Worm (Caenorhabditis elegans): ENCODE results near the gene C01G6.2.

Gene C01G6.2

ce11 chrII:9284358-9285170, 17.7 kb downstream of the C01G6.2 start:
- peak; percentile 23 for TF ChIP-seq nhr-6 (tag; optimal IDR thresholded peaks at IDR 0.05)
- TF ChIP-seq nhr-11 (tag; optimal IDR thresholded peaks at IDR 0.05): no peak
- peak; percentile 44 for TF ChIP-seq sma-9 (GFP tag; optimal IDR thresholded peaks at IDR 0.05)
- no peak for TF ChIP-seq sma-9 (tag; optimal IDR thresholded peaks at IDR 0.05)
- peak; percentile 62 for TF ChIP-seq ama-1 (optimal IDR thresholded peaks at IDR 0.05)
- TF ChIP-seq fos-1 (tag; optimal IDR thresholded peaks at IDR 0.05): peak; percentile 49
- TF ChIP-seq nhr-129 (tag; optimal IDR thresholded peaks at IDR 0.05): peak; percentile 13
- peak; percentile 51 for TF ChIP-seq skn-1 (tag; optimal IDR thresholded peaks at IDR 0.05)
- TF ChIP-seq peb-1 (tag; optimal IDR thresholded peaks at IDR 0.05): peak; percentile 56
- TF ChIP-seq snpc-4 (tag; optimal IDR thresholded peaks at IDR 0.05): no peak
- no peak for TF ChIP-seq R02D3.7 (tag; optimal IDR thresholded peaks at IDR 0.05)
- no peak for TF ChIP-seq nhr-23 (tag; optimal IDR thresholded peaks at IDR 0.05)
- TF ChIP-seq crh-2 (tag; optimal IDR thresholded peaks at IDR 0.05): peak; percentile 32
- no peak for TF ChIP-seq alr-1 (tag; optimal IDR thresholded peaks at IDR 0.05)
- TF ChIP-seq F13H6.1 (tag; optimal IDR thresholded peaks at IDR 0.05): peak; percentile 45

DNA sequence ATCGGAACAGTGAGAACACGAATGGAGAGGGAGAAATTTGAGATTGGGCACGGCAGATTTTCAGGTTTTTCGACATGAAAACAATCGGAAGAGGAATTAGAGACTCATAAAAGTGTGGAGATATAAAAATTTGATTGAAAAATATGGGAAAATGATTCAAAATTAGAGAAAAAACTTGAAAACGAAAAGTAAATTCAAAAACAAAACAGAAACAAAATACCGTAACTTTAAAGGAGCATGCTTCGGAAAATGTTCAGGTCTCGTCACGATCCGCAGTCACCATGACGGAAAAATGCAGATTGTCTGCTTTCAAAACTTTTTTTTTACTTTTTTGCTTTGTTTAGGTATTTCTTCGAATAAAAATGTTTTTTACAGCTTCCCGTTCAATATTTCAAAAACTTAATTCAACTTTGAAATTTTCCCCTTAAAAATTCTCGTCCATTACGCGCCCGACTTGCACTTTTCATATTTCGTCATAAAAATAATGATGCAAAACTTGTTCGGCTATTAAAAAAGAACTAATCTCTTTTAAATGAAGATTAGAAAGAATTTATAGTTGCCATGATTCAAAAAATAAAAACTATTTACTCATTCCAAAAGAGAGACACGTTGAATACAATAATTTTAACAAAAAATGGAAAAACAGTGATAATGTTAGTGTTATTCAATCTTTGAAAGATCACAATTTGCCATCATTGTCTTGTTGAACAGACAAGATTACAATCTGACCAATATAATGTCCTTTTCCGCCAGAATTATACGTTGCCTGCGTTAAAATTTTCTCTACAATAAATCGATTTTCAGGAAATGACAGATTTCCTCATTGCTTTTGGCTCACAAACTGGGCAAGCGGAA, 18.5 kb downstream of the C01G6.2 start, which contains the start of gene mtrr-1:
TSS of gene mtrr-1 (plus strand) at position 805 of the 855 bp plus-strand sequence.
- TF ChIP-seq C34F6.9 (tag; optimal IDR thresholded peaks at IDR 0.05) (peak; percentile 2), ZK546.5 (tag; optimal IDR thresholded peaks at IDR 0.05) (no peak), ztf-4 (tag; optimal IDR thresholded peaks at IDR 0.05) (peak; percentile 52), lin-39 (tag; optimal IDR thresholded peaks at IDR 0.05) (no peak), lsy-2 (tag; optimal IDR thresholded peaks at IDR 0.05) (peak in 1 of 2 experiments; percentile 86), nhr-25 (tag; optimal IDR thresholded peaks at IDR 0.05) (peak; percentile 3), dmd-4 (tag; optimal IDR thresholded peaks at IDR 0.05) (no peak), crh-2 (tag; optimal IDR thresholded peaks at IDR 0.05) (peak; percentile 30), fos-1 (tag; optimal IDR thresholded peaks at IDR 0.05) (peak; percentile 6), ama-1 (optimal IDR thresholded peaks at IDR 0.05) (peak; percentile 58), lin-13 (GFP tag; optimal IDR thresholded peaks at IDR 0.05) (peak; percentile 11), sma-9 (GFP tag; optimal IDR thresholded peaks at IDR 0.05) (peak; percentile 53), sma-9 (tag; optimal IDR thresholded peaks at IDR 0.05) (no peak), ztf-1 (GFP tag; conservative IDR thresholded peaks at IDR 0.05) (no peak), mab-5 (tag; optimal IDR thresholded peaks at IDR 0.05) (peak; percentile 48), nhr-11 (tag; optimal IDR thresholded peaks at IDR 0.05) (no peak), unc-55 (GFP tag; optimal IDR thresholded peaks at IDR 0.05) (peak; percentile 66)

- no peak for TF ChIP-seq unc-62 (GFP tag; optimal IDR thresholded peaks at IDR 0.05)
These were observed 22.3 kb downstream of the C01G6.2 start for ce11 chrII:9289127-9289526.

DNA sequence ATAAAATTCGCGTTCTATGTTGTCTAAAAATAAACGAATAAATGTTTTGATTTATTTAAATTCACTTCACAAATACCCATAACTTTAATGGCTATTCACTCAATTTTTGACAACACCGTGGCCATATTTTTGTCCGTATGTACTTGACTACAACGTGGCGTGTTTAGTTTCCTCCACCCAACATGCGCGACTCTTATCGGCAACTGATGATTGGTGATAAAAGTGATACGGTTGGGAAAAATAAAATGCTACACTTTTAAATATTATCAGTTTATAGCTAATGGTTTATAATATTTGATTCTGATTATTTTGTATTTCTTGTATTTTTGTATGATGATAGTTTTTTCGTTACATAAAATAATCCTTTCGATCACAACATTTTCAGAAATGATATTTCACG, 24.8 kb downstream of the C01G6.2 start, which contains the start of gene acs-7:
TSS of gene acs-7 (plus strand) at position 386 of the 400 bp plus-strand sequence.
- TF ChIP-seq unc-55 (GFP tag; optimal IDR thresholded peaks at IDR 0.05): no peak
- peak; percentile 52 for TF ChIP-seq sma-9 (GFP tag; optimal IDR thresholded peaks at IDR 0.05)
- no peak for TF ChIP-seq sma-9 (tag; optimal IDR thresholded peaks at IDR 0.05)
- TF ChIP-seq gmeb-1 (tag; optimal IDR thresholded peaks at IDR 0.05): peak; percentile 50
- peak; percentile 31 for TF ChIP-seq F13H6.1 (tag; optimal IDR thresholded peaks at IDR 0.05)
- TF ChIP-seq fos-1 (tag; optimal IDR thresholded peaks at IDR 0.05): peak; percentile 97
- no peak for TF ChIP-seq blmp-1 (tag; optimal IDR thresholded peaks at IDR 0.05; ENCODE audit: insufficient read depth)
- TF ChIP-seq skn-1 (tag; optimal IDR thresholded peaks at IDR 0.05): peak; percentile 39
- TF ChIP-seq crh-2 (tag; optimal IDR thresholded peaks at IDR 0.05): peak; percentile 91

ce11 chrII:9295678-9296077, 28.8 kb downstream of the C01G6.2 start, which contains the start of gene C01G6.9:
Gene C01G6.9, minus strand, starts transcription at chrII:9295818.
- no peak for TF ChIP-seq lin-39 (tag; optimal IDR thresholded peaks at IDR 0.05)
- TF ChIP-seq peb-1 (tag; optimal IDR thresholded peaks at IDR 0.05): no peak
- TF ChIP-seq lin-11 (tag; optimal IDR thresholded peaks at IDR 0.05): no peak
- no peak for TF ChIP-seq dmd-4 (tag; optimal IDR thresholded peaks at IDR 0.05)
- TF ChIP-seq ceh-16 (tag; optimal IDR thresholded peaks at IDR 0.05): no peak
- no peak for TF ChIP-seq nhr-77 (tag; optimal IDR thresholded peaks at IDR 0.05)
- no peak for TF ChIP-seq ZK546.5 (tag; optimal IDR thresholded peaks at IDR 0.05)
- TF ChIP-seq unc-39 (tag; optimal IDR thresholded peaks at IDR 0.05): no peak
- no peak for TF ChIP-seq nhr-6 (tag; optimal IDR thresholded peaks at IDR 0.05)
- TF ChIP-seq ama-1 (optimal IDR thresholded peaks at IDR 0.05): no peak
- TF ChIP-seq sma-3 (GFP tag; optimal IDR thresholded peaks at IDR 0.05): no peak
- no peak for TF ChIP-seq lsy-2 (tag; optimal IDR thresholded peaks at IDR 0.05)
- TF ChIP-seq crh-2 (tag; optimal IDR thresholded peaks at IDR 0.05): no peak
- TF ChIP-seq nhr-11 (tag; optimal IDR thresholded peaks at IDR 0.05): no peak
- TF ChIP-seq ztf-1 (GFP tag; conservative IDR thresholded peaks at IDR 0.05): no peak
- TF ChIP-seq ceh-82 (tag; optimal IDR thresholded peaks at IDR 0.05): no peak
- no peak for TF ChIP-seq nhr-21 (tag; optimal IDR thresholded peaks at IDR 0.05)
- TF ChIP-seq mdl-1 (tag; optimal IDR thresholded peaks at IDR 0.05): no peak
- TF ChIP-seq ztf-4 (tag; optimal IDR thresholded peaks at IDR 0.05): no peak
- no peak for TF ChIP-seq blmp-1 (tag; optimal IDR thresholded peaks at IDR 0.05; ENCODE audit: insufficient read depth)
